Worm (Caenorhabditis elegans) whole organism, midembryonic: Measurements from ENCODE around the gene F11C7.7.

Experiments used
- T22C8.4 ChIP-seq: fragments of 200-800 bp; sonication (Bioruptor generic); IDR thresholded peaks from 2 replicates; pipeline ENCODE4 v1.3.6; 2022; ENCODE audit warnings: missing genetic modification characterization, missing compliant biosample characterization
- cog-1 ChIP-seq: sonication (generic microtip); optimal IDR thresholded peaks from 2 replicates; lab custom pipeline; 2016; ENCODE audit warnings: missing genetic modification characterization, missing compliant biosample characterization
- flt-1 ChIP-seq: fragments of 200-800 bp; sonication (Bioruptor generic); IDR thresholded peaks from 2 replicates; pipeline ENCODE4 v1.3.6; 2022; ENCODE audit warnings: missing genetic modification characterization, missing compliant biosample characterization
- klf-2 ChIP-seq: fragments of 200-800 bp; sonication (Bioruptor generic); conservative IDR thresholded peaks from 2 replicates; pipeline ENCODE4 v1.3.6; 2022; ENCODE audit warnings: missing genetic modification reagents, missing genetic modification characterization, missing compliant biosample characterization
- med-1 ChIP-seq: sonication (generic microtip); optimal IDR thresholded peaks from 2 replicates; lab custom pipeline; 2017; ENCODE audit warnings: missing genetic modification characterization, mild to moderate bottlenecking, missing compliant biosample characterization, antibody characterized with exemption, missing genetic modification reagents; ENCODE audit not compliant: insufficient read depth
- ref-1 ChIP-seq: fragments of 200-800 bp; sonication (Bioruptor generic); conservative IDR thresholded peaks from 2 replicates; pipeline ENCODE4 v1.3.6; 2022; ENCODE audit warnings: missing genetic modification reagents, missing genetic modification characterization, missing compliant biosample characterization
- tab-1 ChIP-seq: fragments of 200-800 bp; sonication (Bioruptor generic); IDR thresholded peaks from 2 replicates; pipeline ENCODE4 v1.3.6; 2022; ENCODE audit warnings: missing genetic modification characterization, missing compliant biosample characterization
- ztf-23 ChIP-seq: fragments of 200-800 bp; sonication (Bioruptor generic); IDR thresholded peaks from 2 replicates; pipeline ENCODE4 v1.3.6; 2022; ENCODE audit warnings: missing genetic modification reagents, missing genetic modification characterization, missing compliant biosample characterization
- ztf-29 ChIP-seq: fragments of 200-800 bp; sonication (Bioruptor generic); IDR thresholded peaks from 2 replicates; pipeline ENCODE4 v1.3.6; 2022; ENCODE audit warnings: missing genetic modification reagents, missing genetic modification characterization, missing compliant biosample characterization

The F11C7.7 gene

ce11 chrX:17398293-17398692 lies at the start of gene F11C7.7:
Gene F11C7.7, plus strand, starts transcription at chrX:17398593.
- TF ChIP-seq ztf-23 (GFP tag; lab: Robert Waterston, UW) (no peak), cog-1 (no peak), ref-1 (GFP tag; lab: Robert Waterston, UW) (no peak), klf-2 (no peak), med-1 (GFP tag; lab: Kevin White, UChicago) (no peak), T22C8.4 (GFP tag; lab: Robert Waterston, UW) (no peak), tab-1 (GFP tag; lab: Robert Waterston, UW) (no peak), ztf-29 (no peak), flt-1 (GFP tag; lab: Robert Waterston, UW) (no peak)

ce11 chrX:17349411-17349810 lies 49.0 kb upstream of the F11C7.7 start:
- TF ChIP-seq med-1 (GFP tag; lab: Kevin White, UChicago) = no peak
- TF ChIP-seq flt-1 (GFP tag; lab: Robert Waterston, UW) = no peak
- no peak for TF ChIP-seq ztf-29
- TF ChIP-seq cog-1 = no peak
- TF ChIP-seq ref-1 (GFP tag; lab: Robert Waterston, UW) = no peak
- TF ChIP-seq klf-2 = no peak
- TF ChIP-seq ztf-23 (GFP tag; lab: Robert Waterston, UW) = no peak
- no peak for TF ChIP-seq tab-1 (GFP tag; lab: Robert Waterston, UW)
- TF ChIP-seq T22C8.4 (GFP tag; lab: Robert Waterston, UW) = no peak

ce11 chrX:17352098-17352497 lies 46.3 kb upstream of the F11C7.7 start:
- TF ChIP-seq tab-1 (GFP tag; lab: Robert Waterston, UW) = no peak
- no peak for TF ChIP-seq klf-2
- no peak for TF ChIP-seq flt-1 (GFP tag; lab: Robert Waterston, UW)
- no peak for TF ChIP-seq ref-1 (GFP tag; lab: Robert Waterston, UW)
- TF ChIP-seq ztf-23 (GFP tag; lab: Robert Waterston, UW) = no peak
- no peak for TF ChIP-seq cog-1
- no peak for TF ChIP-seq T22C8.4 (GFP tag; lab: Robert Waterston, UW)
- no peak for TF ChIP-seq ztf-29

ce11 chrX:17355462-17355861 lies 42.9 kb upstream of the F11C7.7 start:
- no peak for TF ChIP-seq flt-1 (GFP tag; lab: Robert Waterston, UW)
- no peak for TF ChIP-seq ztf-23 (GFP tag; lab: Robert Waterston, UW)
- TF ChIP-seq ref-1 (GFP tag; lab: Robert Waterston, UW) = no peak
- TF ChIP-seq klf-2 = no peak
- no peak for TF ChIP-seq tab-1 (GFP tag; lab: Robert Waterston, UW)
- no peak for TF ChIP-seq cog-1
- TF ChIP-seq ztf-29 = no peak
- no peak for TF ChIP-seq T22C8.4 (GFP tag; lab: Robert Waterston, UW)
- TF ChIP-seq med-1 (GFP tag; lab: Kevin White, UChicago) = no peak

ce11 chrX:17356748-17357147 lies 41.6 kb upstream of the F11C7.7 start:
- TF ChIP-seq med-1 (GFP tag; lab: Kevin White, UChicago) = no peak
- TF ChIP-seq klf-2 = no peak
- no peak for TF ChIP-seq ref-1 (GFP tag; lab: Robert Waterston, UW)
- TF ChIP-seq cog-1 = no peak
- no peak for TF ChIP-seq ztf-29
- TF ChIP-seq T22C8.4 (GFP tag; lab: Robert Waterston, UW) = no peak
- TF ChIP-seq tab-1 (GFP tag; lab: Robert Waterston, UW) = no peak
- TF ChIP-seq flt-1 (GFP tag; lab: Robert Waterston, UW) = no peak
- TF ChIP-seq ztf-23 (GFP tag; lab: Robert Waterston, UW) = no peak

ce11 chrX:17359452-17359851 lies 38.9 kb upstream of the F11C7.7 start, which contains the start of gene npr-36:
Gene npr-36, plus strand, starts transcription at chrX:17359752.
- TF ChIP-seq med-1 (GFP tag; lab: Kevin White, UChicago) (no peak), tab-1 (GFP tag; lab: Robert Waterston, UW) (no peak), klf-2 (no peak), flt-1 (GFP tag; lab: Robert Waterston, UW) (no peak), cog-1 (no peak), ztf-23 (GFP tag; lab: Robert Waterston, UW) (no peak), ztf-29 (no peak), T22C8.4 (GFP tag; lab: Robert Waterston, UW) (no peak), ref-1 (GFP tag; lab: Robert Waterston, UW) (no peak)

ce11 chrX:17362529-17362928 lies 35.9 kb upstream of the F11C7.7 start, which contains the start of gene F10D7.11:
Gene F10D7.11, plus strand, starts transcription at chrX:17362829.
- TF ChIP-seq T22C8.4 (GFP tag; lab: Robert Waterston, UW) (no peak), flt-1 (GFP tag; lab: Robert Waterston, UW) (no peak), klf-2 (no peak), ztf-23 (GFP tag; lab: Robert Waterston, UW) (no peak), tab-1 (GFP tag; lab: Robert Waterston, UW) (no peak), med-1 (GFP tag; lab: Kevin White, UChicago) (no peak)

- TF ChIP-seq flt-1 (GFP tag; lab: Robert Waterston, UW) (no peak), T22C8.4 (GFP tag; lab: Robert Waterston, UW) (no peak), med-1 (GFP tag; lab: Kevin White, UChicago) (no peak), klf-2 (no peak), cog-1 (no peak), ref-1 (GFP tag; lab: Robert Waterston, UW) (no peak), tab-1 (GFP tag; lab: Robert Waterston, UW) (no peak), ztf-23 (GFP tag; lab: Robert Waterston, UW) (no peak)
These were observed 34.9 kb upstream of the F11C7.7 start for ce11 chrX:17363491-17363890.

- no peak for TF ChIP-seq T22C8.4 (GFP tag; lab: Robert Waterston, UW)
- no peak for TF ChIP-seq ztf-23 (GFP tag; lab: Robert Waterston, UW)
- TF ChIP-seq flt-1 (GFP tag; lab: Robert Waterston, UW) = no peak
- TF ChIP-seq med-1 (GFP tag; lab: Kevin White, UChicago) = no peak
- TF ChIP-seq klf-2 = no peak
- no peak for TF ChIP-seq ztf-29
- TF ChIP-seq ref-1 (GFP tag; lab: Robert Waterston, UW) = no peak
- TF ChIP-seq cog-1 = no peak
- no peak for TF ChIP-seq tab-1 (GFP tag; lab: Robert Waterston, UW)
These were observed 29.9 kb upstream of the F11C7.7 start, which contains the start of gene mfsd-10 for ce11 chrX:17368542-17368941. Gene mfsd-10, minus strand, starts transcription at chrX:17368642.

- TF ChIP-seq ref-1 (GFP tag; lab: Robert Waterston, UW) = no peak
- no peak for TF ChIP-seq ztf-23 (GFP tag; lab: Robert Waterston, UW)
- TF ChIP-seq med-1 (GFP tag; lab: Kevin White, UChicago) = no peak
These were observed 28.9 kb upstream of the F11C7.7 start for ce11 chrX:17369514-17369913.
